Fruit fly (Drosophila melanogaster): Measurements from ENCODE around the gene spen.

The spen gene

dm6 chr2L:125364-126252, 33.2 kb upstream of the spen start (continued):
- TF ChIP-seq CG18764 (GFP tag; optimal IDR thresholded peaks at IDR 0.05) (no peak), hkb (optimal IDR thresholded peaks at IDR 0.05) (no peak), hkb (GFP tag; IDR thresholded peaks at IDR 0.05) (0 out of 2 replicates have a peak, but pooled peaks have one; percentile 7), CG6683 (GFP tag; optimal IDR thresholded peaks at IDR 0.05) (no peak), mirr (GFP tag; optimal IDR thresholded peaks at IDR 0.05) (peak; percentile 90), mld (GFP tag; IDR thresholded peaks at IDR 0.05; ENCODE audit: partially characterized antibody) (no peak), sd (tag; optimal IDR thresholded peaks at IDR 0.05) (peak; percentile 40), cwo (GFP tag; optimal IDR thresholded peaks at IDR 0.05) (peak; percentile 35), gsb (GFP tag; IDR thresholded peaks at IDR 0.05) (no peak), CG1792 (GFP tag; optimal IDR thresholded peaks at IDR 0.05) (no peak), ftz-f1 (GFP tag; optimal IDR thresholded peaks at IDR 0.05) (peak; percentile 34), CG34376 (GFP tag; optimal IDR thresholded peaks at IDR 0.05) (peak; percentile 84), CG15514 (GFP tag; optimal IDR thresholded peaks at IDR 0.05) (peak; percentile 21), Adf1 (GFP tag; IDR thresholded peaks at IDR 0.05) (0 out of 2 replicates have a peak, but pooled peaks have one; percentile 5), sug (tag; optimal IDR thresholded peaks at IDR 0.05) (peak; percentile 71), CG13296 (GFP tag; optimal IDR thresholded peaks at IDR 0.05) (peak; percentile 59), Med (GFP tag) (peak; percentile 71), exex (tag; optimal IDR thresholded peaks at IDR 0.05) (peak; percentile 90)

DNA sequence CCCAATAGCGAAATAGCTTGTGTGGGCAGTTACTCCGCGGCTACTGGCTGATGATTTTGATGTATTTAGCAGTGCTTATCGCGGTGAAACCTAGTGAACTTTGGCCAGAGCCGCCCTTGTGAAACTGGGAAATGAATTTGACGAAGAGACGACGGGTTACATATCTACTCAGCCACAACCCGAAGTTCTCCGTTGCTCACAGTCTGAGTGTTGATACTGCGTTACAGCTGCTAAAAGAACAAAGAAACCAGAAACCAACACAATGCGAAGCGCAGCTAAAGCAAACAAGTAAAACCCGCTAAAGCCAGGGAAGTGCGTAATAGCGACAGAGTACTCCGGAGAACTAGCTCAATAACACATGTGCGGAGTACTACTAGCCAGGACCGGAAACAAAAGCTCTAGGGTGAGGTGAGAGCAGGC, 30.5 kb upstream of the spen start:
- TF ChIP-seq grau (tag; optimal IDR thresholded peaks at IDR 0.05) (no peak), Med (GFP tag) (no peak), CG10209 (GFP tag; optimal IDR thresholded peaks at IDR 0.05) (peak; percentile 10), Pdp1 (GFP tag; optimal IDR thresholded peaks at IDR 0.05) (peak in 1 of 2 experiments; percentile 15), CG12769 (tag; optimal IDR thresholded peaks at IDR 0.05) (peak; percentile 20), CG14710 (tag; optimal IDR thresholded peaks at IDR 0.05) (no peak), CG12071 (GFP tag; optimal IDR thresholded peaks at IDR 0.05) (peak; percentile 30), CG17568 (GFP tag; optimal IDR thresholded peaks at IDR 0.05) (peak; percentile 31), Kr (GFP tag; optimal IDR thresholded peaks at IDR 0.05) (no peak), NK7.1 (GFP tag; optimal IDR thresholded peaks at IDR 0.05) (no peak), dm (GFP tag; optimal IDR thresholded peaks at IDR 0.05) (no peak), NC2α (GFP tag; optimal IDR thresholded peaks at IDR 0.05) (no peak), CG1603 (tag; optimal IDR thresholded peaks at IDR 0.05) (no peak), CG13894 (tag; optimal IDR thresholded peaks at IDR 0.05) (peak; percentile 49), CG6765 (GFP tag; optimal IDR thresholded peaks at IDR 0.05) (no peak), CG14014 (GFP tag; IDR thresholded peaks at IDR 0.05) (0 out of 2 replicates have a peak, but pooled peaks have one; percentile 20), CG11695 (GFP tag; IDR thresholded peaks at IDR 0.05) (peak; percentile 45; the same call in 1 of the 3 replicates), Hmr (GFP tag; optimal IDR thresholded peaks at IDR 0.05) (peak; percentile 28), H15 (GFP tag; IDR thresholded peaks at IDR 0.05) (no peak), ci (GFP tag; IDR thresholded peaks at IDR 0.05) (0 out of 3 replicates have a peak, but pooled peaks have one; percentile 22), sens (GFP tag) (peak; percentile 86), cas (GFP tag; IDR thresholded peaks at IDR 0.05) (no peak), HmgZ (tag; optimal IDR thresholded peaks at IDR 0.05) (no peak), onecut (GFP tag; IDR thresholded peaks at IDR 0.05) (no peak), CG2199 (GFP tag; IDR thresholded peaks at IDR 0.05) (0 out of 3 replicates have a peak, but pooled peaks have one; percentile 54), CG15514 (GFP tag; optimal IDR thresholded peaks at IDR 0.05) (peak; percentile 78), Deaf1 (tag; optimal IDR thresholded peaks at IDR 0.05) (peak; percentile 51), CG12155 (GFP tag; optimal IDR thresholded peaks at IDR 0.05) (no peak), CG8290 (GFP tag; optimal IDR thresholded peaks at IDR 0.05) (no peak), CG8290 (tag; optimal IDR thresholded peaks at IDR 0.05) (peak in 1 of 2 experiments; percentile 25), Mrtf (GFP tag; IDR thresholded peaks at IDR 0.05) (no peak), CG13624 (GFP tag; optimal IDR thresholded peaks at IDR 0.05) (peak; percentile 40)
